Fruit fly (Drosophila melanogaster): ENCODE results near the gene CG5421.

dm6 chr2L:12460767-12461739, 13.1 kb upstream of the CG5421 start:
- TF ChIP-seq CG8478 (optimal IDR thresholded peaks at IDR 0.05): no peak
- TF ChIP-seq CTCF (optimal IDR thresholded peaks at IDR 0.05): no peak

Data from S2 (cell line).